Worm (Caenorhabditis elegans): Measurements from ENCODE around the gene ceph-41.

ceph-41 gene

ce11 chrIV:8152145-8152544, 25.1 kb downstream of the ceph-41 start, which contains the start of gene faah-2:
Gene faah-2, plus strand, starts transcription at chrIV:8152445.
- no peak for TF ChIP-seq unc-39 (tag; optimal IDR thresholded peaks at IDR 0.05)
- no peak for TF ChIP-seq mls-2 (tag; optimal IDR thresholded peaks at IDR 0.05)
- TF ChIP-seq nhr-76 (tag; optimal IDR thresholded peaks at IDR 0.05): no peak
- no peak for TF ChIP-seq lin-32 (GFP tag; optimal IDR thresholded peaks at IDR 0.05)
- no peak for TF ChIP-seq ceh-39 (tag; optimal IDR thresholded peaks at IDR 0.05)
- TF ChIP-seq unc-120 (tag; optimal IDR thresholded peaks at IDR 0.05; ENCODE audit: poor library complexity, severe bottlenecking): no peak
- no peak for TF ChIP-seq blmp-1 (tag; optimal IDR thresholded peaks at IDR 0.05)
- no peak for TF ChIP-seq nhr-2 (tag; optimal IDR thresholded peaks at IDR 0.05)
- TF ChIP-seq elt-1 (tag; optimal IDR thresholded peaks at IDR 0.05; ENCODE audit: borderline replicate concordance, insufficient read depth): no peak
- no peak for TF ChIP-seq mab-5 (tag; optimal IDR thresholded peaks at IDR 0.05)
- TF ChIP-seq elt-3 (tag; optimal IDR thresholded peaks at IDR 0.05): no peak
- no peak for TF ChIP-seq bed-3 (GFP tag; optimal IDR thresholded peaks at IDR 0.05)
- no peak for TF ChIP-seq hlh-1 (tag; optimal IDR thresholded peaks at IDR 0.05)

ce11 chrIV:8152688-8153087, 25.7 kb downstream of the ceph-41 start:
- no peak for TF ChIP-seq ces-1 (GFP tag; optimal IDR thresholded peaks at IDR 0.05)
- no peak for TF ChIP-seq ceh-39 (tag; optimal IDR thresholded peaks at IDR 0.05)
- TF ChIP-seq flh-1 (GFP tag; optimal IDR thresholded peaks at IDR 0.05): no peak
- no peak for TF ChIP-seq nhr-237 (tag; optimal IDR thresholded peaks at IDR 0.05)
- no peak for TF ChIP-seq ztf-11 (tag; optimal IDR thresholded peaks at IDR 0.05)
- no peak for TF ChIP-seq M03D4.4 (tag; optimal IDR thresholded peaks at IDR 0.05)
- no peak for TF ChIP-seq sem-2 (GFP tag; optimal IDR thresholded peaks at IDR 0.05)
- no peak for TF ChIP-seq zip-8 (tag; optimal IDR thresholded peaks at IDR 0.05)
- TF ChIP-seq hlh-1 (tag; optimal IDR thresholded peaks at IDR 0.05): no peak
- no peak for TF ChIP-seq elt-1 (tag; optimal IDR thresholded peaks at IDR 0.05; ENCODE audit: borderline replicate concordance, insufficient read depth)
- no peak for TF ChIP-seq bed-3 (GFP tag; optimal IDR thresholded peaks at IDR 0.05)
- TF ChIP-seq mab-5 (tag; optimal IDR thresholded peaks at IDR 0.05): no peak
- no peak for TF ChIP-seq tbx-8 (GFP tag; optimal IDR thresholded peaks at IDR 0.05)
- TF ChIP-seq nhr-76 (tag; optimal IDR thresholded peaks at IDR 0.05): no peak
- TF ChIP-seq sptf-1 (tag; optimal IDR thresholded peaks at IDR 0.05): no peak
- TF ChIP-seq unc-120 (tag; optimal IDR thresholded peaks at IDR 0.05; ENCODE audit: poor library complexity, severe bottlenecking): no peak

ce11 chrIV:8153163-8153562, 26.2 kb downstream of the ceph-41 start:
- TF ChIP-seq cnd-1 (tag; optimal IDR thresholded peaks at IDR 0.05) (no peak), nhr-76 (tag; optimal IDR thresholded peaks at IDR 0.05) (no peak), ham-2 (GFP tag; optimal IDR thresholded peaks at IDR 0.05) (no peak), blmp-1 (tag; optimal IDR thresholded peaks at IDR 0.05) (no peak), zip-8 (tag; optimal IDR thresholded peaks at IDR 0.05) (no peak), nhr-2 (tag; optimal IDR thresholded peaks at IDR 0.05) (no peak), ceh-39 (tag; optimal IDR thresholded peaks at IDR 0.05) (no peak), ztf-11 (tag; optimal IDR thresholded peaks at IDR 0.05) (no peak), bed-3 (GFP tag; optimal IDR thresholded peaks at IDR 0.05) (no peak), drap-1 (GFP tag; optimal IDR thresholded peaks at IDR 0.05) (no peak), flh-1 (GFP tag; optimal IDR thresholded peaks at IDR 0.05) (no peak), unc-39 (tag; optimal IDR thresholded peaks at IDR 0.05) (no peak), ceh-43 (GFP tag; optimal IDR thresholded peaks at IDR 0.05) (no peak)

ce11 chrIV:8154966-8155365, 28.0 kb downstream of the ceph-41 start:
- TF ChIP-seq nhr-76 (tag; optimal IDR thresholded peaks at IDR 0.05) (no peak), ceh-43 (GFP tag; optimal IDR thresholded peaks at IDR 0.05) (no peak), ceh-39 (tag; optimal IDR thresholded peaks at IDR 0.05) (no peak), ham-2 (GFP tag; optimal IDR thresholded peaks at IDR 0.05) (no peak), unc-62 (GFP tag; optimal IDR thresholded peaks at IDR 0.05) (no peak), mab-5 (tag; optimal IDR thresholded peaks at IDR 0.05) (no peak), ces-1 (GFP tag; optimal IDR thresholded peaks at IDR 0.05) (no peak), mls-2 (tag; optimal IDR thresholded peaks at IDR 0.05) (no peak), zip-8 (tag; optimal IDR thresholded peaks at IDR 0.05) (no peak), ztf-11 (tag; optimal IDR thresholded peaks at IDR 0.05) (no peak), nhr-237 (tag; optimal IDR thresholded peaks at IDR 0.05) (no peak), M03D4.4 (tag; optimal IDR thresholded peaks at IDR 0.05) (no peak), elt-1 (tag; optimal IDR thresholded peaks at IDR 0.05; ENCODE audit: borderline replicate concordance, insufficient read depth) (no peak), nhr-12 (tag; optimal IDR thresholded peaks at IDR 0.05) (no peak), flh-1 (GFP tag; optimal IDR thresholded peaks at IDR 0.05) (no peak), unc-39 (tag; optimal IDR thresholded peaks at IDR 0.05) (no peak), pha-4 (tag; optimal IDR thresholded peaks at IDR 0.05) (no peak), tbx-8 (GFP tag; optimal IDR thresholded peaks at IDR 0.05) (no peak), cnd-1 (tag; optimal IDR thresholded peaks at IDR 0.05) (no peak)

- TF ChIP-seq lin-32 (GFP tag; optimal IDR thresholded peaks at IDR 0.05): no peak
- no peak for TF ChIP-seq blmp-1 (tag; optimal IDR thresholded peaks at IDR 0.05)
- TF ChIP-seq ceh-39 (tag; optimal IDR thresholded peaks at IDR 0.05): no peak
- TF ChIP-seq flh-1 (GFP tag; optimal IDR thresholded peaks at IDR 0.05): no peak
- no peak for TF ChIP-seq lin-13 (tag; optimal IDR thresholded peaks at IDR 0.05)
- TF ChIP-seq mls-2 (tag; optimal IDR thresholded peaks at IDR 0.05): no peak
- no peak for TF ChIP-seq ceh-83 (GFP tag; optimal IDR thresholded peaks at IDR 0.05)
- no peak for TF ChIP-seq mep-1 (tag; optimal IDR thresholded peaks at IDR 0.05)
- TF ChIP-seq ceh-43 (GFP tag; optimal IDR thresholded peaks at IDR 0.05): no peak
- TF ChIP-seq elt-3 (tag; optimal IDR thresholded peaks at IDR 0.05): no peak
- TF ChIP-seq ztf-11 (tag; optimal IDR thresholded peaks at IDR 0.05): no peak
- no peak for TF ChIP-seq hlh-1 (tag; optimal IDR thresholded peaks at IDR 0.05)
- no peak for TF ChIP-seq unc-62 (GFP tag; optimal IDR thresholded peaks at IDR 0.05)
- TF ChIP-seq pha-4 (tag; optimal IDR thresholded peaks at IDR 0.05): no peak
- TF ChIP-seq bed-3 (GFP tag; optimal IDR thresholded peaks at IDR 0.05): no peak
- TF ChIP-seq sptf-1 (tag; optimal IDR thresholded peaks at IDR 0.05): no peak
Measured at ce11 chrIV:8157161-8157560, 30.2 kb downstream of the ceph-41 start, which contains the start of gene B0218.5. Gene B0218.5, minus strand, starts transcription at chrIV:8157261.

Measured in whole organism, mixed stage, embryonic.